Fruit fly (Drosophila melanogaster): Measurements from ENCODE around the gene IntS9.

dm6 chr3L:16128973-16129745, 23.7 kb upstream of the IntS9 start, which contains the start of gene SsRbeta:
- TF ChIP-seq CTCF (optimal IDR thresholded peaks at IDR 0.05) (peak in 1 of 2 experiments; percentile 35), CG8478 (optimal IDR thresholded peaks at IDR 0.05) (no peak)
